Worm (Caenorhabditis elegans): Measurements from ENCODE around the gene K05F1.9.

The K05F1.9 gene

DNA sequence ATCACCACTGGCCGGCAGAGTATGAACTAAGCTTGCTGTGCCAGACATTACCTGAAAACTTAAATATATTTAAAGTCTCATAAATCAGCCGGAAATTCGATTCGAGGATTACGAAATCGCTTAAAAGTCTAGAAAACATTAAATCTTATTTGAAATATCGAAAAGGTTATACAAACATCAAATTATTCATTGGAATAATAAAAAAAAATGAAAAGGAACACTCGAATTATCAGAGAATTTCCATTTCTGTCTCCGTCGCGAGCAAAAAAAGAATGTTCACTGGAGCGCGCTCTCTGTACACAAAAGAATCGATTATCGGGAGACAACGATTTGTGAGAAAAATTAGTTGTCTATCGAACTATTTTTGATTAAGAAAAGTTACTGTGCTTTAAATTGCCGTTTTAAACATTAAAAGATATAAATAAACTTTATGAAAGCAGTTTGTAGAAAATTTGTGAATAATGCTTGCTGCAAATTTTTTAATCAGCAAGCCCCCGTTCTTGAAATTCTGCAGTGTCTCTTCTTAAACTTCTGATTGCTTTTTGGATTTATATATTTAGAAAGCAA is 35.3 kb upstream of the K05F1.9 start, which contains the start of gene fzo-1 (continued):
- TF ChIP-seq ztf-16 (tag; optimal IDR thresholded peaks at IDR 0.05), result peak; percentile 68
- peak; percentile 49 for TF ChIP-seq pax-1 (tag; optimal IDR thresholded peaks at IDR 0.05)
- TF ChIP-seq npax-4 (tag; optimal IDR thresholded peaks at IDR 0.05), result peak; percentile 16
- TF ChIP-seq ceh-19 (GFP tag; optimal IDR thresholded peaks at IDR 0.05), result peak; percentile 39
- no peak for TF ChIP-seq nhr-232 (tag; optimal IDR thresholded peaks at IDR 0.05)
- no peak for TF ChIP-seq ttx-3 (tag; optimal IDR thresholded peaks at IDR 0.05)
- peak; percentile 90 for TF ChIP-seq fax-1 (tag; optimal IDR thresholded peaks at IDR 0.05)
- TF ChIP-seq dmd-4 (tag; optimal IDR thresholded peaks at IDR 0.05; ENCODE audit: borderline replicate concordance), result peak; percentile 36
- peak; percentile 68 for TF ChIP-seq sdc-2 (tag; optimal IDR thresholded peaks at IDR 0.05)
- TF ChIP-seq eyg-1 (tag; optimal IDR thresholded peaks at IDR 0.05), result peak; percentile 67
- TF ChIP-seq elt-4 (tag; optimal IDR thresholded peaks at IDR 0.05), result no peak
- TF ChIP-seq pat-9 (tag; optimal IDR thresholded peaks at IDR 0.05), result no peak
- TF ChIP-seq fkh-6 (tag; optimal IDR thresholded peaks at IDR 0.05), result peak; percentile 60
- peak; percentile 75 for TF ChIP-seq pag-3 (tag; optimal IDR thresholded peaks at IDR 0.05; ENCODE audit: borderline replicate concordance)
- TF ChIP-seq syd-9 (tag; optimal IDR thresholded peaks at IDR 0.05), result peak; percentile 16
- no peak for TF ChIP-seq K09A11.1 (tag; optimal IDR thresholded peaks at IDR 0.05; ENCODE audit: insufficient read depth)
- TF ChIP-seq pros-1 (tag; optimal IDR thresholded peaks at IDR 0.05), result no peak
- peak; percentile 97 for TF ChIP-seq tbx-7 (tag; optimal IDR thresholded peaks at IDR 0.05)
- peak; percentile 42 for TF ChIP-seq gmeb-2 (tag; optimal IDR thresholded peaks at IDR 0.05)
- peak; percentile 75 for TF ChIP-seq ceh-34 (tag; optimal IDR thresholded peaks at IDR 0.05)
- TF ChIP-seq unc-42 (tag; optimal IDR thresholded peaks at IDR 0.05), result peak; percentile 71
- peak; percentile 40 for TF ChIP-seq mec-3 (tag; optimal IDR thresholded peaks at IDR 0.05; ENCODE audit: borderline replicate concordance)
- TF ChIP-seq ceh-22 (tag; optimal IDR thresholded peaks at IDR 0.05), result no peak
- no peak for TF ChIP-seq nhr-11 (tag; optimal IDR thresholded peaks at IDR 0.05)
- TF ChIP-seq C38D4.7 (GFP tag; optimal IDR thresholded peaks at IDR 0.05), result no peak
- no peak for TF ChIP-seq pha-4 (tag; optimal IDR thresholded peaks at IDR 0.05)

DNA sequence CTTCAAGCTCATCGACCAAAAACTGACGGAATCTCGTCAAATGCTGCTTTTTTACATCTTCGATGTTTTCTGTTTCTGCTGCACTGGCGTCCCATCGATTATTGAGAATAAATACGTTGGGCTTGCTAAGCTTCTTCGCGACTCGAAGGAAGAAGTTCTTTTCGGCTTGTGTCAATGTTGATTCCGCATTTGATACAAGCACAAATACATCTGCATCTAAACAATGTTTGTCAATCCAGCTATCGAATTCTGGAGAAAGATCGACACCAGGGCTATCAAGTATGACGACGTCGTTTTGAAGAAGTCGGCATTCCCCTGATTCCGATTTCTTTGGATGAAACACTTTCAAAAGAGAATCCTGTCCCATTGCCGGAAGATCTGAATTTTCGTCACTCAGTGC is 34.2 kb upstream of the K05F1.9 start:
- TF ChIP-seq pha-4 (tag; optimal IDR thresholded peaks at IDR 0.05), result no peak

DNA sequence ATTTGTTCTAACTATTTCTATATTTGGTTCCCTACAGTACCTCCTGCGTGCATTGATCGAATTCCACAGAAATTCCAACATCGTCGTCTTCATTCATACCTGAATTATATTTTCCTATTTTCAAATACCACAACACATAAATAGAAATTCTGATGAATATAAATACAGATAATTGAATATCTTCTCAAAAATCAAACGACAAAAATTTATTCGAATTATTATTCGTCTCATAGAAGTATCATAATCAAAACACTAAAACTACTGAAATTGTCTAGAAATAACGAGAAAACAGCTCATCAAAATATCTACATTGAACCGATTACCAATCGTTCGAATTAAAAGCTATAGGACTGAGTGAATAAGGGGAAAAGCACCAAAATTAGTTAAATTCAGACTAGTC is 32.2 kb upstream of the K05F1.9 start, which contains the start of gene gtap-1:
Gene gtap-1, minus strand, starts transcription at position 101 of the 400 bp plus-strand sequence.
- TF ChIP-seq unc-86 (tag; optimal IDR thresholded peaks at IDR 0.05), result no peak
- TF ChIP-seq rnt-1 (tag; optimal IDR thresholded peaks at IDR 0.05), result no peak
- no peak for TF ChIP-seq tbx-7 (tag; optimal IDR thresholded peaks at IDR 0.05)
- TF ChIP-seq ceh-30 (tag; optimal IDR thresholded peaks at IDR 0.05), result no peak
- no peak for TF ChIP-seq ceh-48 (tag; optimal IDR thresholded peaks at IDR 0.05)
- TF ChIP-seq unc-3 (GFP tag; conservative IDR thresholded peaks at IDR 0.05), result no peak
- TF ChIP-seq unc-3 (tag; optimal IDR thresholded peaks at IDR 0.05), result no peak
- TF ChIP-seq ceh-24 (tag; optimal IDR thresholded peaks at IDR 0.05), result no peak
- no peak for TF ChIP-seq ceh-14 (tag; optimal IDR thresholded peaks at IDR 0.05)
- TF ChIP-seq sox-2 (GFP tag; IDR thresholded peaks at IDR 0.05), result no peak
- no peak for TF ChIP-seq hlh-30 (tag; optimal IDR thresholded peaks at IDR 0.05; ENCODE audit: insufficient read depth)
- TF ChIP-seq syd-9 (tag; optimal IDR thresholded peaks at IDR 0.05), result no peak
- TF ChIP-seq eyg-1 (tag; optimal IDR thresholded peaks at IDR 0.05), result no peak
- no peak for TF ChIP-seq gmeb-2 (tag; optimal IDR thresholded peaks at IDR 0.05)

DNA sequence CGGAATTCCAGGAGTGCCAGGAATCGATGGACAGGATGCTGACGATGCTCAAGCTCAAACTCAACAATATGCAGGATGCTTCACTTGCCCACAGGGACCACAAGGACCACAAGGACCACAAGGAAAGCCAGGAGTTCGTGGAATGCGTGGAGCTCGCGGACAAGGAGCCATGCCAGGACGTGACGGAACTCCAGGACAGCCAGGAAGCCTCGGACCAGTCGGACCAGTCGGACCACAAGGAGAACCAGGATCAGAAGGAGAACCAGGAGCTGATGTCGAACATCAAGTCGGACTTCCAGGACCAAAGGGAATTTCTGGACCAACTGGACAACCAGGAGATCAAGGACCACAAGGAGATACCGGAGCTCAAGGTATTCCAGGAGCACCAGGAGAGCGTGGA is 30.4 kb upstream of the K05F1.9 start:
- TF ChIP-seq unc-86 (tag; optimal IDR thresholded peaks at IDR 0.05) (no peak), madf-2 (tag; optimal IDR thresholded peaks at IDR 0.05) (no peak), pqm-1 (tag; optimal IDR thresholded peaks at IDR 0.05) (no peak), ama-1 (optimal IDR thresholded peaks at IDR 0.05) (no peak)

All from whole organism, late embryonic.